Fruit fly (Drosophila melanogaster): ENCODE measurements around the gene Tig.

DNA sequence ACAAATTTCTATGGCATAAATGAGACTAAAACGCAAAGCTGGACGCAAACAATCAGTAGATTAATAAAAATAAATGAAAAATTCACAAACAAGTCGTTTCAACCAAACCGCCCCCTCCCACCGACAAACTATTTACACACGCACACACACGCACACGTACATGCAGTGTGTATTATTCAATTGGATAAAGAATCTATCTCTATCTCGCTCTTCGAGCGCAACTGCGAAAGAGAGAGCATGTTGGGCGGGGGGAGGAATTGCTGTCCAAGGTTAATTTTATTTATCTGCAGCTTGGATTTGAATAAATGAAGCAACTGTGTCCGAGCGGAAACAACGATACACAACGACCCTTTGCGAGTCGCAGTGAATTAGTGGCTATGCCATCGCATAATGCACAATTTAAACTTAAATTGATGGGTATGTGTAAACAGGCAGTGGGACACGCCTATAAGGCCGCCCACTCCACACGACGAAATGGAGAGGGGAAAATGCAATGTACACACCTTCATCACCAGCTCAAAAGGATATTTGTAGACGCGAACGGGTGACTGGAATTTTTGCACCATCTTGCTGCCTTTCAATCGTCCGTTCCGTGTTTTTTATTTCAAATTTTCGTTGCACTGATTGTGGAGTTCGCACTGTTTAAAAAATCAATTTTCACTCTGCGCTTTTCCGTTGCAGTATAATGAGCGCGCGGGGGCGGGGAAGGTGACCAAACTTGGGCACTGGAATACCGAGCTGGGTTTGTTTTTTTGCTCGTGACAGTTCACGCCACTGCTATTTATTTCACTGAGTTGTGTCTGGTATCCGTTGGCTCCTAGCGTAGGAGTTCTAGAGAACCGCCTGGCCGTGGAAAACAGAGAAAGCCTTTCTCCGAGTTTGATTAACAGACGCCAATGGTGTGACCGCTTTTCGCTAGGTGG, 32.2 kb upstream of the Tig start, which contains the start of gene retm:
- TF ChIP-seq OdsH (GFP tag; optimal IDR thresholded peaks at IDR 0.05) (no peak), eg (GFP tag; IDR thresholded peaks at IDR 0.05) (no peak), Sox102F (GFP tag; optimal IDR thresholded peaks at IDR 0.05) (no peak), acj6 (GFP tag; optimal IDR thresholded peaks at IDR 0.05) (no peak), CG7368 (GFP tag; optimal IDR thresholded peaks at IDR 0.05) (peak; percentile 13), pdm3 (GFP tag; optimal IDR thresholded peaks at IDR 0.05) (no peak)

Measured in whole organism, prepupa.